Fruit fly (Drosophila melanogaster) whole organism, embryonic: ENCODE data around the gene CtsF.

Source experiments
- BtbVII ChIP-seq: fragments of 200-800 bp; sonication (Bioruptor generic); optimal IDR thresholded peaks from 3 replicates; lab custom pipeline; 2017; ENCODE audit warnings: missing biosample characterization, mild to moderate bottlenecking, missing genetic modification characterization
- CG10366 ChIP-seq: fragments of 200-800 bp; sonication (Bioruptor generic); IDR thresholded peaks from 2 replicates; pipeline ENCODE4 v1.3.6; 2022; ENCODE audit warnings: missing biosample characterization, missing genetic modification characterization
- CG11456 ChIP-seq: fragments of 200-800 bp; sonication (Bioruptor generic); IDR thresholded peaks from 3 replicates; pipeline ENCODE4 v1.3.6; 2022; ENCODE audit warnings: missing biosample characterization, missing genetic modification characterization
- CG12236 ChIP-seq: fragments of 200-800 bp; sonication (Bioruptor generic); optimal IDR thresholded peaks from 2 replicates; lab custom pipeline; 2016; ENCODE audit warnings: missing biosample characterization, missing genetic modification characterization
- CG12744 ChIP-seq: fragments of 200-800 bp; sonication (Bioruptor generic); optimal IDR thresholded peaks from 2 replicates; lab custom pipeline; 2016; ENCODE audit warnings: missing biosample characterization, missing genetic modification characterization
- CG14441 ChIP-seq: fragments of 200-800 bp; sonication (Bioruptor generic); IDR thresholded peaks from 2 replicates; pipeline ENCODE4 v1.3.6; 2022; ENCODE audit warnings: missing biosample characterization, missing genetic modification characterization
- CG15011 ChIP-seq: fragments of 200-800 bp; sonication (Bioruptor generic); optimal IDR thresholded peaks from 3 replicates; lab custom pipeline; 2018; ENCODE audit warnings: missing biosample characterization, mild to moderate bottlenecking, missing genetic modification characterization
- CG15269 ChIP-seq: fragments of 200-800 bp; sonication (Bioruptor generic); optimal IDR thresholded peaks from 2 replicates; lab custom pipeline; 2018; ENCODE audit warnings: missing biosample characterization, mild to moderate bottlenecking, missing genetic modification characterization, moderate library complexity
- CG15479 ChIP-seq: fragments of 200-800 bp; sonication (Bioruptor generic); optimal IDR thresholded peaks from 3 replicates; lab custom pipeline; 2019; ENCODE audit warnings: missing biosample characterization, mild to moderate bottlenecking, missing genetic modification characterization, moderate library complexity
- CG17361 ChIP-seq: fragments of 200-800 bp; sonication (Bioruptor generic); IDR thresholded peaks from 3 replicates; pipeline ENCODE4 v1.3.6; 2022; ENCODE audit warnings: missing biosample characterization, missing genetic modification characterization
- CG3163 ChIP-seq: fragments of 200-800 bp; sonication (Bioruptor generic); optimal IDR thresholded peaks from 3 replicates; lab custom pipeline; 2016; ENCODE audit warnings: missing biosample characterization, missing genetic modification characterization
- CG3281 ChIP-seq: fragments of 200-800 bp; sonication (Bioruptor generic); optimal IDR thresholded peaks from 3 replicates; lab custom pipeline; 2017; ENCODE audit warnings: missing biosample characterization, mild to moderate bottlenecking, missing genetic modification characterization
- CG34224 ChIP-seq: fragments of 200-800 bp; sonication (Bioruptor generic); IDR thresholded peaks from 3 replicates; pipeline ENCODE4 v1.3.6; 2022; ENCODE audit warnings: missing biosample characterization, missing genetic modification characterization; ENCODE audit not compliant: partially characterized antibody
- CG3847 ChIP-seq: fragments of 200-800 bp; sonication (Bioruptor generic); IDR thresholded peaks from 2 replicates; pipeline ENCODE4 v1.3.6; 2022; ENCODE audit warnings: missing biosample characterization, missing genetic modification characterization
- CG4820 ChIP-seq: fragments of 200-800 bp; sonication (Bioruptor generic); optimal IDR thresholded peaks from 3 replicates; lab custom pipeline; 2016; ENCODE audit warnings: missing biosample characterization, missing genetic modification characterization
- CG6765 ChIP-seq: fragments of 200-800 bp; sonication (Bioruptor generic); optimal IDR thresholded peaks from 3 replicates; lab custom pipeline; 2017; ENCODE audit warnings: missing biosample characterization, mild to moderate bottlenecking, missing genetic modification characterization
- CG7357 ChIP-seq: fragments of 200-800 bp; sonication (Bioruptor generic); IDR thresholded peaks from 3 replicates; pipeline ENCODE4 v1.3.6; 2022; ENCODE audit warnings: missing biosample characterization, missing genetic modification characterization
- CTCF ChIP-seq: fragments of 200-800 bp; sonication (Bioruptor generic); optimal IDR thresholded peaks from 2 replicates; lab custom pipeline; 2017; ENCODE audit warnings: missing biosample characterization, mild to moderate bottlenecking, missing genetic modification characterization, moderate library complexity
- Chrac-16 ChIP-seq: fragments of 200-800 bp; sonication (Bioruptor generic); optimal IDR thresholded peaks from 3 replicates; lab custom pipeline; 2016; ENCODE audit warnings: missing biosample characterization, missing genetic modification characterization
- CkIIα-i1 ChIP-seq: fragments of 200-800 bp; sonication (Bioruptor generic); IDR thresholded peaks from 2 replicates; pipeline ENCODE4 v1.3.6; 2022; ENCODE audit warnings: missing biosample characterization, missing genetic modification characterization
- Dek ChIP-seq: fragments of 200-800 bp; sonication (Bioruptor generic); optimal IDR thresholded peaks from 3 replicates; lab custom pipeline; 2019; ENCODE audit warnings: missing biosample characterization, mild to moderate bottlenecking, missing genetic modification characterization, moderate library complexity
- E2f2 ChIP-seq: fragments of 200-800 bp; sonication (Bioruptor generic); IDR thresholded peaks from 2 replicates; pipeline ENCODE4 v1.3.6; 2022; ENCODE audit warnings: missing biosample characterization, missing genetic modification characterization
- HLH4C ChIP-seq: fragments of 200-800 bp; sonication (Bioruptor generic); IDR thresholded peaks from 3 replicates; pipeline ENCODE4 v1.3.6; 2022; ENCODE audit warnings: missing biosample characterization, missing genetic modification characterization; ENCODE audit not compliant: partially characterized antibody
- Kr ChIP-seq: fragments of 200-800 bp; sonication (Bioruptor generic); optimal IDR thresholded peaks from 2 replicates; lab custom pipeline; 2017; ENCODE audit warnings: missing biosample characterization, mild to moderate bottlenecking, missing genetic modification characterization
- NFAT ChIP-seq: fragments of 200-800 bp; sonication (Bioruptor generic); IDR thresholded peaks from 2 replicates; pipeline ENCODE4 v1.3.6; 2022; ENCODE audit warnings: missing biosample characterization, missing genetic modification characterization
- NK7.1 ChIP-seq: fragments of 200-800 bp; sonication (Bioruptor generic); optimal IDR thresholded peaks from 3 replicates; lab custom pipeline; 2016; ENCODE audit warnings: missing biosample characterization, missing genetic modification characterization
- Sox102F ChIP-seq: fragments of 200-800 bp; sonication (Bioruptor generic); optimal IDR thresholded peaks from 2 replicates; lab custom pipeline; 2018; ENCODE audit warnings: missing biosample characterization, mild to moderate bottlenecking, missing genetic modification characterization, moderate library complexity
- Sry-δ ChIP-seq: fragments of 200-800 bp; sonication (Bioruptor generic); optimal IDR thresholded peaks from 2 replicates; lab custom pipeline; 2016; ENCODE audit warnings: missing biosample characterization, missing genetic modification characterization
- Taf1 ChIP-seq: fragments of 200-800 bp; sonication (Bioruptor generic); IDR thresholded peaks from 2 replicates; pipeline ENCODE4 v1.3.6; 2022; ENCODE audit warnings: missing biosample characterization, missing genetic modification characterization
- ase ChIP-seq: fragments of 200-800 bp; sonication (Bioruptor generic); IDR thresholded peaks from 3 replicates; pipeline ENCODE4 v1.3.6; 2022; ENCODE audit warnings: missing biosample characterization, missing genetic modification characterization
- crol ChIP-seq: fragments of 200-800 bp; sonication (Bioruptor generic); IDR thresholded peaks from 2 replicates; pipeline ENCODE4 v1.3.6; 2022; ENCODE audit warnings: missing biosample characterization, missing genetic modification characterization
- dimm ChIP-seq: fragments of 200-800 bp; sonication (Bioruptor generic); IDR thresholded peaks from 2 replicates; pipeline ENCODE4 v1.3.6; 2022; ENCODE audit warnings: missing biosample characterization, missing genetic modification characterization
- eyg ChIP-seq: fragments of 200-800 bp; sonication (Bioruptor generic); optimal IDR thresholded peaks from 3 replicates; lab custom pipeline; 2016; ENCODE audit warnings: missing biosample characterization, missing genetic modification characterization
- gcm2 ChIP-seq: fragments of 200-800 bp; sonication (Bioruptor generic); optimal IDR thresholded peaks from 2 replicates; lab custom pipeline; 2016; ENCODE audit warnings: missing biosample characterization, missing genetic modification characterization
- grn ChIP-seq: fragments of 200-800 bp; sonication (Bioruptor generic); optimal IDR thresholded peaks from 3 replicates; lab custom pipeline; 2017; ENCODE audit warnings: missing biosample characterization, missing genetic modification characterization
- hbn ChIP-seq: fragments of 200-800 bp; sonication (Bioruptor generic); IDR thresholded peaks from 2 replicates; pipeline ENCODE4 v1.3.6; 2022; ENCODE audit warnings: missing biosample characterization, missing genetic modification characterization; ENCODE audit not compliant: partially characterized antibody
- kay ChIP-seq: fragments of 200-800 bp; sonication (Bioruptor generic); optimal IDR thresholded peaks from 2 replicates; lab custom pipeline; 2016; ENCODE audit warnings: missing biosample characterization, missing genetic modification characterization
- maf-S ChIP-seq: fragments of 200-800 bp; sonication (Bioruptor generic); optimal IDR thresholded peaks from 2 replicates; lab custom pipeline; 2016; ENCODE audit warnings: missing biosample characterization, missing genetic modification characterization
- nau ChIP-seq: fragments of 200-800 bp; sonication (Bioruptor generic); optimal IDR thresholded peaks from 3 replicates; lab custom pipeline; 2017; ENCODE audit warnings: missing biosample characterization, mild to moderate bottlenecking, missing genetic modification characterization, missing genetic modification reagents
- nmo ChIP-seq: fragments of 200-800 bp; sonication (Bioruptor generic); optimal IDR thresholded peaks from 2 replicates; lab custom pipeline; 2018; ENCODE audit warnings: missing biosample characterization, mild to moderate bottlenecking, missing genetic modification characterization, moderate library complexity
- odd ChIP-seq: fragments of 200-800 bp; sonication (Bioruptor generic); optimal IDR thresholded peaks from 2 replicates; lab custom pipeline; 2017; ENCODE audit warnings: missing biosample characterization, mild to moderate bottlenecking, missing genetic modification characterization
- otp ChIP-seq: fragments of 200-800 bp; sonication (Bioruptor generic); IDR thresholded peaks from 3 replicates; pipeline ENCODE4, ENCODE4 v1.3.6; 2022; ENCODE audit warnings: missing biosample characterization, missing genetic modification characterization
- phol ChIP-seq: fragments of 200-800 bp; sonication (Bioruptor generic); optimal IDR thresholded peaks from 3 replicates; lab custom pipeline; 2018; ENCODE audit warnings: missing biosample characterization, mild to moderate bottlenecking, missing genetic modification characterization, moderate library complexity
- pros ChIP-seq: fragments of 200-800 bp; sonication (Bioruptor generic); optimal IDR thresholded peaks from 3 replicates; lab custom pipeline; 2019; ENCODE audit warnings: missing biosample characterization, mild to moderate bottlenecking, missing genetic modification characterization, moderate library complexity
- sd ChIP-seq: fragments of 200-800 bp; sonication (Bioruptor generic); optimal IDR thresholded peaks from 3 replicates; lab custom pipeline; 2018; ENCODE audit warnings: missing biosample characterization, mild to moderate bottlenecking, missing genetic modification characterization, moderate library complexity
- sisA ChIP-seq: fragments of 200-800 bp; sonication (Bioruptor generic); IDR thresholded peaks from 2 replicates; pipeline ENCODE4 v1.3.6; 2022; ENCODE audit warnings: missing biosample characterization, missing genetic modification characterization
- slbo ChIP-seq: fragments of 200-800 bp; sonication (Bioruptor generic); IDR thresholded peaks from 2 replicates; pipeline ENCODE4 v1.3.6; 2022; ENCODE audit warnings: missing biosample characterization, missing genetic modification characterization
- tup ChIP-seq: fragments of 200-800 bp; sonication (Bioruptor generic); optimal IDR thresholded peaks from 2 replicates; lab custom pipeline; 2016; ENCODE audit warnings: missing biosample characterization, mild to moderate bottlenecking, missing genetic modification characterization, moderate library complexity
- unc-4 ChIP-seq: fragments of 200-800 bp; sonication (Bioruptor generic); IDR thresholded peaks from 2 replicates; pipeline ENCODE4 v1.3.6; 2022; ENCODE audit warnings: missing biosample characterization, missing genetic modification characterization; ENCODE audit not compliant: partially characterized antibody
- z ChIP-seq: fragments of 200-800 bp; sonication (Bioruptor generic); IDR thresholded peaks from 3 replicates; pipeline ENCODE4 v1.3.6; 2022; ENCODE audit warnings: missing biosample characterization, missing genetic modification characterization

CtsF gene

DNA sequence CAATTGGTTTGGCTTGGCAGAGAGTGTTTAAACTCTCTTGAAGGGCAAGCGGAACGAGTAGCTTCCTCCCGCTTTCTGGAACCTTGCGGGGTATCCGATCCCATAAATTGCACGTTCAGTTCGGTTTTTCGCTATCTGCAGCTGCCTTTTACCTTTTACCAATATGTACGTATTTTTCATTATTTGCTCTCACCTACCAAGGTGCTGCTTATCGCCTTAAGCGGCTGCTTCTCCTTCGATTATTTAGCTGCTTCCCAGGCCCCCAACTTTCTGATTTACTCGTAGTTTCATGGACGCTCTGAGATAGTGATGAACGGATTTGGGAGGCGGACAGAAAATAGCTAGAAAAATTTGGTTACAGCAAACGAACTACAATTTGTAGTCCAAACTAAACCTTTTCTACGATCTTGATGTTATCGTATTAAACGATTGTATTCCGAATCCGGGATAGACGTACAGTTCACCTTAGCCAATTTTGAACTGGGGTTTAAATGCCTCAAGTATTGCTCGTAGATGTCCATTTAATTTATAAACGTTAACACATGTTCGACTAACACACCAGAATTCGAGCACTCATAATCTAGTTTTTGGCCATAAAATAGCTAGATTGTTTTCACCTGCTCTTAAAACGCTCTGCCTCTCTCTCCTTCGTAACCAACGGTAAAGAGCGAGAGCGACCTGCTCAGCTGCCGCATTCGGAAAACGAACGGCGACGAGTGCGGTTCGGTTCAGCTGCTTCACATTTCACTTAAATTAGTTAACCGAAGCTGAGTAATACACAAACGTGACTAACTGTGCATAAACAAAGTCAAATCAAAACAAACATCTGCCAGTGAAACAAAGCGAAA lies 12.9 kb upstream of the CtsF start (continued):
- TF ChIP-seq hbn (GFP tag; lab: Robert Waterston, UW) (no peak), Sox102F (no peak), crol (no peak), NFAT (GFP tag; lab: Robert Waterston, UW) (no peak), slbo (GFP tag; lab: Robert Waterston, UW) (no peak), CG3281 (GFP tag; lab: Kevin White, UChicago) (peak; percentile 58), grn (GFP tag; lab: Kevin White, UChicago) (peak; percentile 23), odd (GFP tag; lab: Kevin White, UChicago) (peak; percentile 45), nau (peak; percentile 30), Chrac-16 (peak; percentile 8), sisA (GFP tag; lab: Robert Waterston, UW) (no peak), HLH4C (GFP tag; lab: Robert Waterston, UW) (no peak; the same call in 2 of the 3 replicates), CG12744 (GFP tag; lab: Kevin White, UChicago) (peak; percentile 34), BtbVII (GFP tag; lab: Kevin White, UChicago) (peak; percentile 59), pros (GFP tag; lab: Kevin White, UChicago) (no peak), unc-4 (GFP tag; lab: Robert Waterston, UW) (no peak; the same call in none of the 2 replicates), CTCF (GFP tag; lab: Kevin White, UChicago) (no peak), CG7357 (GFP tag; lab: Robert Waterston, UW) (no peak), gcm2 (GFP tag; lab: Kevin White, UChicago) (no peak), CG34224 (GFP tag; lab: Robert Waterston, UW) (0 out of 3 replicates have a peak, but pooled peaks have one; percentile 32), CG17361 (peak; percentile 72; the same call in 2 of the 3 replicates), CG15269 (tag; lab: Kevin White, UChicago) (peak; percentile 51), Sry-δ (GFP tag; lab: Kevin White, UChicago) (peak; percentile 16), CG14441 (GFP tag; lab: Robert Waterston, UW) (no peak), Kr (GFP tag; lab: Kevin White, UChicago) (no peak), CG15011 (no peak), CG12236 (GFP tag; lab: Kevin White, UChicago) (no peak), E2f2 (GFP tag; lab: Robert Waterston, UW) (no peak), Taf1 (GFP tag; lab: Robert Waterston, UW) (0 out of 2 replicates have a peak, but pooled peaks have one; percentile 9), CG3163 (GFP tag; lab: Kevin White, UChicago) (peak; percentile 76), ase (GFP tag; lab: Robert Waterston, UW) (no peak), CG11456 (GFP tag; lab: Robert Waterston, UW) (no peak), maf-S (GFP tag; lab: Kevin White, UChicago) (peak; percentile 34), otp (GFP tag; lab: Robert Waterston, UW) (no peak), CG4820 (GFP tag; lab: Kevin White, UChicago) (no peak), NK7.1 (GFP tag; lab: Kevin White, UChicago) (peak; percentile 22), eyg (GFP tag; lab: Kevin White, UChicago) (no peak), kay (GFP tag; lab: Kevin White, UChicago) (peak; percentile 43), CG15479 (GFP tag; lab: Kevin White, UChicago) (no peak), CG10366 (GFP tag; lab: Robert Waterston, UW) (no peak), tup (GFP tag; lab: Kevin White, UChicago) (no peak), dimm (GFP tag; lab: Robert Waterston, UW) (no peak), CkIIα-i1 (GFP tag; lab: Robert Waterston, UW) (no peak), z (GFP tag; lab: Robert Waterston, UW) (no peak), CG3847 (GFP tag; lab: Robert Waterston, UW) (0 out of 2 replicates have a peak, but pooled peaks have one; percentile 27), CG6765 (GFP tag; lab: Kevin White, UChicago) (no peak), nmo (GFP tag; lab: Kevin White, UChicago) (peak; percentile 46), Dek (peak; percentile 42), phol (tag; lab: Kevin White, UChicago) (peak; percentile 26), sd (tag; lab: Kevin White, UChicago) (no peak)
